Worm (Caenorhabditis elegans): Measurements from ENCODE around the gene Y49A3A.3.

The Y49A3A.3 gene

ce11 chrV:14355738-14356368, 1.6 kb downstream of the Y49A3A.3 start, which contains the start of gene cyn-1 (continued):
- peak; percentile 61 to 96 (median 74) for TF ChIP-seq lin-35 (GFP tag; optimal IDR thresholded peaks at IDR 0.05)
- peak; percentile 32 for TF ChIP-seq attf-5 (GFP tag; optimal IDR thresholded peaks at IDR 0.05)
- no peak for TF ChIP-seq gei-17 (GFP tag; optimal IDR thresholded peaks at IDR 0.05)
- no peak for TF ChIP-seq zfh-2 (GFP tag; conservative IDR thresholded peaks at IDR 0.05)
- no peak for TF ChIP-seq hlh-12 (tag; optimal IDR thresholded peaks at IDR 0.05)
- peak; percentile 67 for TF ChIP-seq dox-1 (GFP tag; IDR thresholded peaks at IDR 0.05)
- TF ChIP-seq zim-3 (tag; optimal IDR thresholded peaks at IDR 0.05): no peak
- TF ChIP-seq ztf-18 (tag; optimal IDR thresholded peaks at IDR 0.05): peak; percentile 96
- TF ChIP-seq ceh-58 (GFP tag; IDR thresholded peaks at IDR 0.05): no peak
- TF ChIP-seq F52B5.7 (tag; optimal IDR thresholded peaks at IDR 0.05): no peak
- no peak for TF ChIP-seq tbx-9 (tag; optimal IDR thresholded peaks at IDR 0.05; ENCODE audit: borderline replicate concordance)
- TF ChIP-seq Y95B8A.8 (GFP tag; IDR thresholded peaks at IDR 0.05): no peak
- TF ChIP-seq B0261.1 (tag; optimal IDR thresholded peaks at IDR 0.05): no peak
- TF ChIP-seq bed-1 (GFP tag; IDR thresholded peaks at IDR 0.05): no peak
- no peak for TF ChIP-seq nhr-90 (tag; optimal IDR thresholded peaks at IDR 0.05)
- TF ChIP-seq nhr-27 (tag; optimal IDR thresholded peaks at IDR 0.05): no peak
- TF ChIP-seq madf-6 (GFP tag; IDR thresholded peaks at IDR 0.05): peak; percentile 66
- TF ChIP-seq ekl-4 (GFP tag; IDR thresholded peaks at IDR 0.05): peak; percentile 44; the same call in 1 of the 2 replicates
- peak; percentile 66 for TF ChIP-seq tbp1 (GFP tag; optimal IDR thresholded peaks at IDR 0.05)
- no peak for TF ChIP-seq nhr-80 (tag; optimal IDR thresholded peaks at IDR 0.05)
- peak; percentile 43 for TF ChIP-seq snpc-1.1 (tag; optimal IDR thresholded peaks at IDR 0.05; ENCODE audit: insufficient read depth)

ce11 chrV:14357347-14357746, 3.1 kb downstream of the Y49A3A.3 start:
- 0 out of 2 replicates have a peak, but pooled peaks have one; percentile 28 for TF ChIP-seq nfyb-1 (GFP tag; IDR thresholded peaks at IDR 0.05)

ce11 chrV:14358577-14358976, 4.4 kb downstream of the Y49A3A.3 start, which contains the start of gene Y49A3A.4:
Gene Y49A3A.4 (minus strand): TSS chrV:14358890.
- TF ChIP-seq snpc-1.1 (tag; optimal IDR thresholded peaks at IDR 0.05; ENCODE audit: insufficient read depth) (peak; percentile 85), D2030.7 (GFP tag; IDR thresholded peaks at IDR 0.05) (peak; percentile 37; the same call in 1 of the 2 replicates), snpc-4 (GFP tag; optimal IDR thresholded peaks at IDR 0.05) (peak; percentile 82), snpc-4 (tag; optimal IDR thresholded peaks at IDR 0.05) (peak; percentile 77 to 93 (median 83)), tbp1 (GFP tag; optimal IDR thresholded peaks at IDR 0.05) (peak; percentile 47), zfh-2 (GFP tag; conservative IDR thresholded peaks at IDR 0.05) (0 out of 2 replicates have a peak, but pooled peaks have one; percentile 23), mes-4 (tag; optimal IDR thresholded peaks at IDR 0.05) (no peak), sdz-38 (tag; optimal IDR thresholded peaks at IDR 0.05) (no peak), lin-35 (GFP tag; optimal IDR thresholded peaks at IDR 0.05) (no peak), ztf-25 (GFP tag; IDR thresholded peaks at IDR 0.05) (no peak), somi-1 (GFP tag; optimal IDR thresholded peaks at IDR 0.05) (no peak), B0261.1 (tag; optimal IDR thresholded peaks at IDR 0.05) (no peak), hmg-1.2 (GFP tag; IDR thresholded peaks at IDR 0.05) (peak; percentile 32; the same call in 1 of the 2 replicates), ceh-79 (tag; optimal IDR thresholded peaks at IDR 0.05) (no peak), pbrm-1 (GFP tag; IDR thresholded peaks at IDR 0.05) (0 out of 2 replicates have a peak, but pooled peaks have one; percentile 38), ztf-18 (tag; optimal IDR thresholded peaks at IDR 0.05) (peak; percentile 18), attf-6 (GFP tag; IDR thresholded peaks at IDR 0.05) (0 out of 2 replicates have a peak, but pooled peaks have one; percentile 40)

ce11 chrV:14361973-14362372, 7.8 kb downstream of the Y49A3A.3 start:
- TF ChIP-seq rpc-1 (optimal IDR thresholded peaks at IDR 0.05) (no peak), rpc-1 (tag; optimal IDR thresholded peaks at IDR 0.05) (no peak), snpc-4 (GFP tag; optimal IDR thresholded peaks at IDR 0.05) (no peak), snpc-4 (tag; optimal IDR thresholded peaks at IDR 0.05) (peak in 3 of 4 experiments; percentile 49 to 94 (median 89))

Data from whole organism, young adult.